Fruit fly (Drosophila melanogaster): ENCODE data around the gene CG42374.
A peak's percentile ranks its signal among the peaks of the same experiment; 100 is the strongest.

The CG42374 gene

DNA sequence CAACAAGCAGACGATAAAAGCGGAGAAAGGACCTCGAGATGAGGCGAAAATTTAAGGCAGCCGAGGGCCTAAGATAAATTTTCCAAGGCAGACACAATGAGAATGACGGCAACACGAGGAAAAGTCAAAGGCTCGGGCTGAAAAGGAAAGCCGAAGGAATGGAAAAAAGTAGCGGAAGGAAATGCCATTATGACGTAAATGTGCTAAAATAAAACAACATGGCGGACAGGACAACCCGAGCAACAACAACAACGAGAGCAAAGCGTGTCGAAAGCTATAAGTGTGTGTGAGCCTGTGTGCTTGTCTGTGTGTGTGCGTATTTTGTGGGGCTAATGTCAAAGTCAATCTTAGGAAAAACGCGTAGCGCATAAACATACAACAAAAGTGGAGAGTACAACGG lies 34.1 kb upstream of the CG42374 start (continued):
- TF ChIP-seq ftz-f1 (GFP tag; optimal IDR thresholded peaks at IDR 0.05) (no peak), Deaf1 (tag; optimal IDR thresholded peaks at IDR 0.05) (peak; percentile 62), CG4404 (GFP tag; IDR thresholded peaks at IDR 0.05) (no peak), CG8478 (optimal IDR thresholded peaks at IDR 0.05) (no peak), Bdp1 (GFP tag; optimal IDR thresholded peaks at IDR 0.05) (no peak), CG14860 (GFP tag; IDR thresholded peaks at IDR 0.05; ENCODE audit: partially characterized antibody) (no peak), CG12104 (GFP tag; optimal IDR thresholded peaks at IDR 0.05) (no peak), NfI (GFP tag; optimal IDR thresholded peaks at IDR 0.05) (no peak), CG6791 (GFP tag; IDR thresholded peaks at IDR 0.05; ENCODE audit: partially characterized antibody) (no peak), CG10431 (GFP tag; optimal IDR thresholded peaks at IDR 0.05) (no peak), CG9876 (GFP tag; optimal IDR thresholded peaks at IDR 0.05) (no peak), HLH3B (GFP tag; IDR thresholded peaks at IDR 0.05) (no peak), Med (GFP tag) (peak; percentile 64), fd96Cb (tag; optimal IDR thresholded peaks at IDR 0.05) (no peak), Elba2 (GFP tag; optimal IDR thresholded peaks at IDR 0.05) (no peak), abd-A (tag; optimal IDR thresholded peaks at IDR 0.05) (peak; percentile 96), cg (GFP tag; optimal IDR thresholded peaks at IDR 0.05) (peak; percentile 19), Fer2 (tag; optimal IDR thresholded peaks at IDR 0.05) (no peak), NC2β (GFP tag; optimal IDR thresholded peaks at IDR 0.05) (no peak), CG18599 (GFP tag; optimal IDR thresholded peaks at IDR 0.05) (peak; percentile 40), lab (GFP tag; optimal IDR thresholded peaks at IDR 0.05) (no peak), jigr1 (GFP tag; IDR thresholded peaks at IDR 0.05) (no peak), CG11456 (GFP tag; IDR thresholded peaks at IDR 0.05) (no peak), stc (GFP tag; IDR thresholded peaks at IDR 0.05) (no peak), CG13123 (GFP tag; optimal IDR thresholded peaks at IDR 0.05) (no peak), HLH54F (GFP tag; optimal IDR thresholded peaks at IDR 0.05) (no peak), CG7357 (GFP tag; IDR thresholded peaks at IDR 0.05) (no peak), Vsx1 (GFP tag; optimal IDR thresholded peaks at IDR 0.05) (no peak), hb (GFP tag; IDR thresholded peaks at IDR 0.05; ENCODE audit: partially characterized antibody) (no peak), bsh (GFP tag; optimal IDR thresholded peaks at IDR 0.05) (no peak), CG4360 (GFP tag; IDR thresholded peaks at IDR 0.05) (peak; percentile 60; the same call in 1 of the 2 replicates), rib (GFP tag; IDR thresholded peaks at IDR 0.05) (0 out of 2 replicates have a peak, but pooled peaks have one; percentile 11), nerfin-2 (GFP tag; IDR thresholded peaks at IDR 0.05; ENCODE audit: partially characterized antibody) (no peak), Hr51 (GFP tag; optimal IDR thresholded peaks at IDR 0.05) (peak in 1 of 2 experiments; percentile 38), CG3995 (GFP tag; optimal IDR thresholded peaks at IDR 0.05) (no peak), Nf-YC (tag; optimal IDR thresholded peaks at IDR 0.05) (no peak), C15 (GFP tag; IDR thresholded peaks at IDR 0.05) (no peak), Abd-B (GFP tag; optimal IDR thresholded peaks at IDR 0.05) (no peak), br (optimal IDR thresholded peaks at IDR 0.05) (no peak), CG13894 (tag; optimal IDR thresholded peaks at IDR 0.05) (no peak), crp (GFP tag; optimal IDR thresholded peaks at IDR 0.05) (no peak), CG13296 (GFP tag; optimal IDR thresholded peaks at IDR 0.05) (no peak), cas (GFP tag; IDR thresholded peaks at IDR 0.05) (no peak), phol (tag; optimal IDR thresholded peaks at IDR 0.05) (peak; percentile 34)
